Worm (Caenorhabditis elegans) whole organism, L2 larva: ENCODE measurements around the gene srsx-32.

Experiments
- ceh-82 ChIP-seq: fragments of 150-350 bp; optimal IDR thresholded peaks from 2 replicates; lab custom pipeline; 2014; ENCODE audit warnings: missing biosample characterization, missing genetic modification characterization
- gmeb-1 ChIP-seq: fragments of 150-350 bp; optimal IDR thresholded peaks from 2 replicates; lab custom pipeline; 2014; ENCODE audit warnings: missing biosample characterization, missing genetic modification characterization
- lin-39 ChIP-seq: fragments of 150-350 bp; optimal IDR thresholded peaks from 2 replicates; lab custom pipeline; 2014; ENCODE audit warnings: missing biosample characterization, missing genetic modification reagents, missing genetic modification characterization
- nhr-11 ChIP-seq: fragments of 150-350 bp; optimal IDR thresholded peaks from 2 replicates; lab custom pipeline; 2014; ENCODE audit warnings: missing biosample characterization, missing genetic modification characterization
- nhr-12 ChIP-seq: fragments of 150-350 bp; optimal IDR thresholded peaks from 2 replicates; lab custom pipeline; 2014; ENCODE audit warnings: missing biosample characterization, missing genetic modification characterization
- unc-55 ChIP-seq: fragments of 150-350 bp; sonication (generic microtip); optimal IDR thresholded peaks from 3 replicates; lab custom pipeline; 2014; ENCODE audit warnings: missing biosample characterization, missing genetic modification reagents, missing genetic modification characterization
- unc-62 ChIP-seq: fragments of 150-350 bp; optimal IDR thresholded peaks from 2 replicates; lab custom pipeline; 2014; ENCODE audit warnings: missing biosample characterization, missing genetic modification reagents, missing genetic modification characterization

- no peak for TF ChIP-seq lin-39 (tag; lab: Kevin White, UChicago)
- TF ChIP-seq nhr-11 (tag; lab: Kevin White, UChicago): no peak
- no peak for TF ChIP-seq nhr-12 (tag; lab: Kevin White, UChicago)
- TF ChIP-seq ceh-82 (tag; lab: Kevin White, UChicago): no peak
- TF ChIP-seq gmeb-1 (tag; lab: Kevin White, UChicago): no peak
- no peak for TF ChIP-seq unc-62 (GFP tag; lab: Kevin White, UChicago)
- TF ChIP-seq unc-55: no peak
These were observed 42.2 kb downstream of the srsx-32 start, which contains the start of gene mdt-6 for ce11 chrV:7059350-7059749.
